Worm (Caenorhabditis elegans): ENCODE data around the gene Y57A10B.6.

DNA sequence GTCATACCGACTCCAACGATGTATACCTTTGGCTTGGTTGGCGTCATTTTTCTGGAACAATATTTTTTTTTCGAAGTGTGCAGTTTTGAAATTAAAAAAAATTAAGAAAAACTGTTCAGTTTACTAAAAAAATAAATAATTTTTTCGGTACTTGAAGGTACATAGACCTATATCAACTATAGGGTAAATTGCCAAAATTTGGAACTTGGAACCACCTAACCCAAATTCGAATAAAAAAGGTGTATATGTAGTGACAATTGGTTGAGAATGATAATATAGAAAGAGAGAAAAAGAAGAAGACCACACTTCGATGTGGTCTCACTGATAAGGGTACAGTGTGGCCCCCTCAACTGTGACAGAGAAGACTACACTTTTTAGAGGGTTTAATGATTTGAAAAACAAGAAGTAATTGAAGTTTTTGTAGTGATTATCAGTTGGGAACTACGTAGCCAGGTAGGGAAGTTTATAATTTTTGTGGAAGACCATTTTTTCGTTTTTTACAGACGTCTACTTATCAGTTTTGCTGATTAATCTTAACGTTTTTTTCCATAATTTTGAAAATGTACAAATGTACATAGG lies 35.9 kb downstream of the Y57A10B.6 start, which contains the start of gene daf-22:
- TF ChIP-seq ztf-11 (tag; optimal IDR thresholded peaks at IDR 0.05) (no peak), tbx-2 (tag; optimal IDR thresholded peaks at IDR 0.05) (no peak), nhr-77 (tag; optimal IDR thresholded peaks at IDR 0.05) (no peak), snpc-4 (tag; optimal IDR thresholded peaks at IDR 0.05) (no peak), fkh-8 (tag; optimal IDR thresholded peaks at IDR 0.05) (no peak), nhr-11 (tag; optimal IDR thresholded peaks at IDR 0.05) (no peak), fkh-10 (GFP tag; optimal IDR thresholded peaks at IDR 0.05) (no peak), unc-62 (GFP tag; optimal IDR thresholded peaks at IDR 0.05) (no peak), nhr-237 (tag; optimal IDR thresholded peaks at IDR 0.05) (no peak)
